Worm (Caenorhabditis elegans): ENCODE measurements around the gene ZK177.3.

DNA sequence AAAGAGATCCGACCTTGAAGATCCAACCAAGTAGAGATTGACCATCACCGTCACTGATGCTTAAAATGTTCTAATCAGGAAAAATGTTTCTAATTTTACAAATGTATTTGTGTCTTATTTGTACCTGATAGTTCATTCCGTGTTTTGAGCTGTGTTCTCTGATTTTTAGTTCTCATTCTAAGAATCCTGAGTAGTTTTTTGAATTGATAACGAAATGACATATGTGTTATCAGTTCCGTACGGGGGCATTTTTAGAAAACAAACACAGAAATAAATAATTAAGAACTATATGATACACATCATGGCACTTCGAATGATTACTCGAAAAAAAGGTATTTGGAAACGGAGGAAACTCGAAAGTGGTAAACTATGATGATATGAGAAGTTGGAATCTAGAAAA is 39.9 kb downstream of the ZK177.3 start:
- TF ChIP-seq K02D7.2 (tag; optimal IDR thresholded peaks at IDR 0.05) (no peak), gmeb-2 (tag; optimal IDR thresholded peaks at IDR 0.05) (no peak), ama-1 (optimal IDR thresholded peaks at IDR 0.05) (no peak), fkh-10 (GFP tag; optimal IDR thresholded peaks at IDR 0.05) (no peak), tbx-2 (tag; optimal IDR thresholded peaks at IDR 0.05) (no peak), elt-2 (tag; optimal IDR thresholded peaks at IDR 0.05) (no peak), rnt-1 (tag; optimal IDR thresholded peaks at IDR 0.05) (no peak), ceh-34 (tag; optimal IDR thresholded peaks at IDR 0.05) (no peak), zip-5 (tag; optimal IDR thresholded peaks at IDR 0.05) (no peak), nhr-11 (tag; optimal IDR thresholded peaks at IDR 0.05) (no peak)
